Worm (Caenorhabditis elegans): ENCODE data around the gene cyp-33D3.

ce11 chrV:18808621-18809020 lies 28.4 kb downstream of the cyp-33D3 start, which contains the start of gene C54E10.6:
- TF ChIP-seq cog-1 (tag; optimal IDR thresholded peaks at IDR 0.05): no peak
- TF ChIP-seq flt-1 (GFP tag; IDR thresholded peaks at IDR 0.05): no peak
- TF ChIP-seq ref-1 (GFP tag; conservative IDR thresholded peaks at IDR 0.05): no peak
- no peak for TF ChIP-seq med-1 (GFP tag; optimal IDR thresholded peaks at IDR 0.05; ENCODE audit: insufficient read depth)
- TF ChIP-seq tab-1 (GFP tag; IDR thresholded peaks at IDR 0.05): no peak
